Worm (Caenorhabditis elegans): ENCODE results near the gene str-248.
A peak's percentile ranks its signal among the peaks of the same experiment; 100 is the strongest.
"Not testable (repeated sequence)": the region's sequence is repeated elsewhere in the genome, so short reads cannot be mapped to it uniquely, and the experiment has no call there.

The str-248 gene

DNA sequence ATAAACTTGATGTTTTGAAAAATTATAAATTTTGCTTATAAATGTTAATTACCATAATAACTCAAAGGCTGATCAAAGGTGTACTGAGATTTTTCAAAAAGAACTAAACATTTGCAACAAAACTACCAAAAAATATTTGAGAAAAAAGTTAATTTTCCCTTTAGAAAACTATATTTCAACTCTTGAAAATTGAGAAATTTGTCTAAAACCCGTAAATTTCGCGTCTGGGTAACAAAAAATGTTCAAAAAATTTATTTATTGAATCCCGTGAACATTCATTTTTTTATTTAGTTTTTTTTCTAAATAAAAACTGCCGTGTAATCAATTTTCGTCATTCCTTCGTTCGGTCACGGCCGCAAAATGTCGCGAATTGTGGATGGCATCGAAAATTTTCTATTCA, 40.7 kb upstream of the str-248 start, which contains the start of gene K06B4.15:
K06B4.15 (plus strand) TSS at position 301 of the 400 bp plus-strand sequence.
- TF ChIP-seq egl-5, daf-12, R02D3.7 (tag; optimal IDR thresholded peaks at IDR 0.05): not testable (repeated sequence)

DNA sequence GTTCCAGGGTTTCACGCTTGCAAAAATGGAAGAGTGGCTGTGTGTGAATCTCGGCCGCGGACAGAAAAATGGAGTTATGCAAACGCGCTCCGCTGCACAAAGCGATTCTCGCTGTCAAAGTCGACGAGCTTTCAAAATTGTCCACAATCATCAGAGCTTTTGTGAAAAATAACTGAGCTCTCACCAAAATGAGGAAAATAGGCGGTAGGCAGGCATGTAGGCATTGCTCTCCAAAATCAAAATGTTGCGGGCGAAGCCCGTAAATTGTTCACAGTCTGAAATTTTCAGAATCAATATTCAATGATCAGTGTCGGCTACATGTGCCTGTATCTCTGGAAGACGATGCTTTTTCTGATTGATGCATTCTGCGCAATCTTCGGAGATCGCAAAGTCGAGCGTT, 39.4 kb upstream of the str-248 start, which contains the start of gene K06B4.4:
K06B4.4 (plus strand) TSS at position 301 of the 400 bp plus-strand sequence.
- TF ChIP-seq nhr-237 (tag; optimal IDR thresholded peaks at IDR 0.05), result no peak
- TF ChIP-seq ztf-11 (tag; optimal IDR thresholded peaks at IDR 0.05), result no peak
- TF ChIP-seq nhr-28 (tag; optimal IDR thresholded peaks at IDR 0.05), result no peak
- no peak for TF ChIP-seq lin-39 (tag; optimal IDR thresholded peaks at IDR 0.05)
- TF ChIP-seq egl-5 (tag; optimal IDR thresholded peaks at IDR 0.05), result no peak
- no peak for TF ChIP-seq R02D3.7 (tag; optimal IDR thresholded peaks at IDR 0.05)
- TF ChIP-seq unc-62 (GFP tag; optimal IDR thresholded peaks at IDR 0.05), result no peak
- TF ChIP-seq egl-27 (tag; optimal IDR thresholded peaks at IDR 0.05), result no peak

DNA sequence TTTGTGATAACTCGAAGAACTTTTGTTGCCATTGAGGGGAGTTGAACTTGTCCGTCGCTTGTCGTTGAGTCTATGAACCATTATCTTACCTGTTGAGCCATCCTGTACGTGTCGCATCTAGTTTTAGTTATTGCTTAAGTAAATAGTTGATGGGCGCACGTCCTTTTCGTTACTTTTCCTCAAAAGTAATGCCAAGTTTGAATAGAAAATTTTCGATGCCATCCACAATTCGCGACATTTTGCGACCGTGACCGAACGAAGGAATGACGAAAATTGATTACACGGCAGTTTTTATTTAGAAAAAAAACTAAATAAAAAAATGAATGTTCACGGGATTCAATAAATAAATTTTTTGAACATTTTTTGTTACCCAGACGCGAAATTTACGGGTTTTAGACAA, 38.8 kb upstream of the str-248 start, which contains the start of gene F53E4.1:
F53E4.1 (minus strand) TSS at position 101 of the 400 bp plus-strand sequence.
- TF ChIP-seq nhr-11 (tag; optimal IDR thresholded peaks at IDR 0.05); nhr-67 (tag; optimal IDR thresholded peaks at IDR 0.05); nhr-43 (tag; optimal IDR thresholded peaks at IDR 0.05; ENCODE audit: poor library complexity, severe bottlenecking): not testable (repeated sequence)

DNA sequence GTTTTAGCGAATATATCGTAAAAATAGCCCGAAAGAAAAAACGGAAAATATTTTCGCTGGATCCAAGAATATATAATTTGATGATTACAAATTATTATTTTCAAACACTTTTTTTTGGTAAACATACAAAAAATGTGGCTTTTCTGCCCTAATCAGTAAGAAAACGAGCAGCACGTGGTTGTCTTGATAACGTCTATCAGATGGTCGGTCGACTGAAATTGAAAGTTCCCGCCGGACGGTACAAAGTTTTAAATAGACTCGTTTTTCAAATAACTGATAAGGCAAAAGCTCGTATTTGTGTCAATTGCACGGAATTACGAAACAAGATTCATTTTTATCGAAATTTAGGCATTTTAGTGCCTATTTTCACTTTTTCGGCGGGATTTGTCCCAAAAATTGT, 37.3 kb upstream of the str-248 start:
- no peak for TF ChIP-seq unc-39 (tag; optimal IDR thresholded peaks at IDR 0.05)
- no peak for TF ChIP-seq elt-3 (tag; optimal IDR thresholded peaks at IDR 0.05)
- TF ChIP-seq mdl-1 (tag; optimal IDR thresholded peaks at IDR 0.05), result no peak
- TF ChIP-seq daf-12 (tag; optimal IDR thresholded peaks at IDR 0.05), result no peak
- no peak for TF ChIP-seq elt-1 (tag; optimal IDR thresholded peaks at IDR 0.05)
- TF ChIP-seq zag-1 (tag; optimal IDR thresholded peaks at IDR 0.05), result no peak
- no peak for TF ChIP-seq ztf-11 (tag; optimal IDR thresholded peaks at IDR 0.05)
- no peak for TF ChIP-seq ceh-82 (tag; optimal IDR thresholded peaks at IDR 0.05)
- no peak for TF ChIP-seq nhr-237 (tag; optimal IDR thresholded peaks at IDR 0.05)
- TF ChIP-seq elt-2 (tag; optimal IDR thresholded peaks at IDR 0.05), result peak; percentile 99
- no peak for TF ChIP-seq ama-1 (optimal IDR thresholded peaks at IDR 0.05)
- TF ChIP-seq egl-27 (tag; optimal IDR thresholded peaks at IDR 0.05), result no peak
- peak; percentile 98 for TF ChIP-seq pqm-1 (tag; optimal IDR thresholded peaks at IDR 0.05)
- TF ChIP-seq skn-1 (tag; optimal IDR thresholded peaks at IDR 0.05), result no peak
- TF ChIP-seq nhr-11 (tag; optimal IDR thresholded peaks at IDR 0.05), result no peak
- TF ChIP-seq egl-5 (tag; optimal IDR thresholded peaks at IDR 0.05), result no peak
- no peak for TF ChIP-seq ceh-9 (tag; optimal IDR thresholded peaks at IDR 0.05)
- peak; percentile 79 for TF ChIP-seq pha-4 (tag; optimal IDR thresholded peaks at IDR 0.05)
- no peak for TF ChIP-seq nhr-28 (tag; optimal IDR thresholded peaks at IDR 0.05)
- TF ChIP-seq jun-1 (tag; optimal IDR thresholded peaks at IDR 0.05), result peak; percentile 64

DNA sequence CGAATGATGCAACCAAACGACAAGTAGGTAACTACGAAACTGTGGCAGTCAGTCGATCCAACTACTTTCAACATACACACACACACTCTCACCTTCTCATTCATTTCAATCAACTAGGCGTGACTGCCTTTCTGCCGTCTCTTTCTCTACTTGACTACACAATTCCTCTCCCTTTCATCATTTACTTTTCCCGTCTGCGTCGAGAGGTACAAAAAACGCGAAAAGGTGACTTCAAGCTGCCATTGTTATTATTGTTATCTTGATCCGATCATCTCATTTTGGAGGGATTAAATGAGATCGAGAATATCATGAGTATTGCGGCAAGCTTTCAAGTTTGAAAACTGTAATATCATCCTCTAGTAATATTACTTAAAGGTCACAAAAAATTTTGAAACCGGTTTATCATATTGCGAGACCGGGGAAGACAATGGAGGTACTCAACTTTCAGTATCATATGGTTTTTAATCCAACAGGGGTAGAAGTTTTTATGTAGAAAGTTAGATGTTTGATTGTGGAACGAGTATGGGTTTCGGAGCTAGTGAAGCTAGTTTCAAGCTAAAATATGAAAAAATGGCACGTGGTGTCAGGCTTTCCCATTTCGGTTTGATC, 34.7 kb upstream of the str-248 start:
- TF ChIP-seq elt-2 (tag; optimal IDR thresholded peaks at IDR 0.05) (peak; percentile 50), aly-2 (tag; optimal IDR thresholded peaks at IDR 0.05) (no peak), elt-1 (tag; optimal IDR thresholded peaks at IDR 0.05) (peak; percentile 94), hmg-11 (tag; optimal IDR thresholded peaks at IDR 0.05) (peak; percentile 38), nhr-25 (tag; optimal IDR thresholded peaks at IDR 0.05) (peak; percentile 85), nfya-1 (tag; optimal IDR thresholded peaks at IDR 0.05; ENCODE audit: insufficient read depth) (peak; percentile 56), ama-1 (optimal IDR thresholded peaks at IDR 0.05) (peak; percentile 29), nhr-23 (tag; optimal IDR thresholded peaks at IDR 0.05) (peak; percentile 17), nhr-11 (tag; optimal IDR thresholded peaks at IDR 0.05) (no peak), ztf-4 (tag; optimal IDR thresholded peaks at IDR 0.05) (no peak), pha-4 (tag; optimal IDR thresholded peaks at IDR 0.05) (peak; percentile 72), nhr-43 (tag; optimal IDR thresholded peaks at IDR 0.05; ENCODE audit: poor library complexity, severe bottlenecking) (peak; percentile 1)

DNA sequence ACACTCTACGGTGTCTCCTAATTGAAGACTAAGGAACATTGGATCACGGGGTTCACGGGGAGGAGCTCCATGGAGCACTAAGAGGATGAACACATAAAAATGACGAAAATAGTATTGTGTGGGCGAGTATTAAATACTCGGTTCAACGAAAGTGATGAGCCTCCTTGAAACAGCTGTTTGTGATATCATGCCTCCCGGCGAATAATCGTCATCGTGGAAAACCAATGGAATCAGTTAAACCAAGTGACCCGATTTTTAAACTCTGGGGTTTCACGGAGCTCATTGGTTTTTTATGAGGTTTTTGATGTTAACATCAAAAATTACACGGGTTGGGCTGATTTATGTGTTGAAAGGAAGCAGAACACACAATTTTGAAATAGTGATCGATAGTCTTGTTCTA, 32.1 kb upstream of the str-248 start:
- no peak for TF ChIP-seq elt-2 (tag; optimal IDR thresholded peaks at IDR 0.05)
- no peak for TF ChIP-seq lin-15B (tag; optimal IDR thresholded peaks at IDR 0.05)
- no peak for TF ChIP-seq nhr-43 (tag; optimal IDR thresholded peaks at IDR 0.05; ENCODE audit: poor library complexity, severe bottlenecking)
- TF ChIP-seq unc-62 (GFP tag; optimal IDR thresholded peaks at IDR 0.05), result no peak
- TF ChIP-seq ceh-9 (tag; optimal IDR thresholded peaks at IDR 0.05), result no peak
- no peak for TF ChIP-seq ZK546.5 (tag; optimal IDR thresholded peaks at IDR 0.05)
- TF ChIP-seq nhr-76 (tag; optimal IDR thresholded peaks at IDR 0.05), result no peak
- no peak for TF ChIP-seq mml-1 (tag; optimal IDR thresholded peaks at IDR 0.05)
- TF ChIP-seq nhr-23 (tag; optimal IDR thresholded peaks at IDR 0.05), result no peak
- TF ChIP-seq snpc-4 (tag; optimal IDR thresholded peaks at IDR 0.05), result no peak
- no peak for TF ChIP-seq nhr-77 (tag; optimal IDR thresholded peaks at IDR 0.05)
- no peak for TF ChIP-seq ztf-4 (tag; optimal IDR thresholded peaks at IDR 0.05)
- TF ChIP-seq egl-27 (tag; optimal IDR thresholded peaks at IDR 0.05), result no peak
- TF ChIP-seq daf-12 (tag; optimal IDR thresholded peaks at IDR 0.05), result no peak
- TF ChIP-seq skn-1 (tag; optimal IDR thresholded peaks at IDR 0.05), result no peak
- TF ChIP-seq hmg-11 (tag; optimal IDR thresholded peaks at IDR 0.05), result no peak
- TF ChIP-seq egl-5 (tag; optimal IDR thresholded peaks at IDR 0.05), result no peak
- no peak for TF ChIP-seq nhr-237 (tag; optimal IDR thresholded peaks at IDR 0.05)
- TF ChIP-seq pha-4 (tag; optimal IDR thresholded peaks at IDR 0.05), result no peak
- TF ChIP-seq unc-39 (tag; optimal IDR thresholded peaks at IDR 0.05), result no peak

Data from whole organism, L3 larva.